Worm (Caenorhabditis elegans) whole organism, young adult: Measurements from ENCODE around the gene str-5.

Experiments
- C17E4.6 ChIP-seq: fragments of 200-800 bp; sonication (Bioruptor generic); IDR thresholded peaks from 2 replicates; pipeline ENCODE4 v1.3.6; 2022; ENCODE audit warnings: missing genetic modification reagents, missing genetic modification characterization, missing compliant biosample characterization
- F23B12.7 ChIP-seq: sonication (generic microtip); optimal IDR thresholded peaks from 2 replicates; lab custom pipeline; 2017; ENCODE audit warnings: missing genetic modification characterization, mild to moderate bottlenecking, missing compliant biosample characterization, antibody characterized with exemption, moderate library complexity; ENCODE audit not compliant: insufficient read depth
- K12H6.12 ChIP-seq: fragments of 200-800 bp; sonication (Bioruptor generic); optimal IDR thresholded peaks from 2 replicates; lab custom pipeline; 2018; ENCODE audit warnings: mild to moderate bottlenecking, missing genetic modification characterization, missing compliant biosample characterization
- T07F8.4 ChIP-seq: sonication (generic microtip); optimal IDR thresholded peaks from 2 replicates; lab custom pipeline; 2016; ENCODE audit warnings: mild to moderate bottlenecking, missing genetic modification characterization, moderate library complexity, missing compliant biosample characterization
- attf-5 ChIP-seq: fragments of 200-800 bp; sonication (Bioruptor generic); optimal IDR thresholded peaks from 2 replicates; lab custom pipeline; 2018; ENCODE audit warnings: mild to moderate bottlenecking, missing genetic modification characterization, missing compliant biosample characterization
- ceh-91 ChIP-seq: fragments of 200-800 bp; sonication (Bioruptor generic); IDR thresholded peaks from 2 replicates; pipeline ENCODE4 v1.3.6; 2022; ENCODE audit warnings: missing genetic modification reagents, missing genetic modification characterization, missing compliant biosample characterization
- efl-1 ChIP-seq: fragments of 150-350 bp; optimal IDR thresholded peaks from 2 replicates; lab custom pipeline; 2014; ENCODE audit warnings: missing biosample characterization, missing genetic modification reagents, missing genetic modification characterization
- pha-4 ChIP-seq: fragments of 150-350 bp; sonication (generic microtip); optimal IDR thresholded peaks from 2 replicates; lab custom pipeline; 2014; ENCODE audit warnings: missing biosample characterization, missing genetic modification reagents, missing genetic modification characterization
- sdz-38 ChIP-seq: sonication (generic microtip); optimal IDR thresholded peaks from 2 replicates; lab custom pipeline; 2016; ENCODE audit warnings: missing genotype, missing genetic modification characterization, missing compliant biosample characterization
- snpc-4 ChIP-seq, 5 experiments: fragments of 150-350 bp in 1 of 5; sonication (generic microtip) in 4 of 5; optimal IDR thresholded peaks; 2 replicates each; lab custom pipeline; 2014 to 2018; ENCODE audit warnings: missing genetic modification characterization in 5 of 5, missing biosample characterization in 3 of 5, antibody characterized with exemption in 2 of 5, mild to moderate bottlenecking in 2 of 5, missing compliant biosample characterization in 2 of 5, missing genotype in 2 of 5, moderate library complexity in 2 of 5, missing genetic modification reagents in 1 of 5
- unc-62 ChIP-seq: fragments of 150-350 bp; optimal IDR thresholded peaks from 2 replicates; lab custom pipeline; 2014; ENCODE audit warnings: missing biosample characterization, missing genetic modification reagents, missing genetic modification characterization
- xnd-1 ChIP-seq: sonication (generic microtip); optimal IDR thresholded peaks from 2 replicates; lab custom pipeline; 2016; ENCODE audit warnings: missing genotype, missing genetic modification reagents, missing genetic modification characterization, missing compliant biosample characterization
- ztf-25 ChIP-seq: fragments of 200-800 bp; sonication (Bioruptor generic); IDR thresholded peaks from 2 replicates; pipeline ENCODE4 v1.3.6; 2022; ENCODE audit warnings: missing genetic modification reagents, missing genetic modification characterization, missing compliant biosample characterization
- ztf-6 ChIP-seq: fragments of 200-800 bp; sonication (Bioruptor generic); IDR thresholded peaks from 2 replicates; pipeline ENCODE4 v1.3.6; 2022; ENCODE audit warnings: missing genetic modification reagents, missing genetic modification characterization, missing compliant biosample characterization

DNA sequence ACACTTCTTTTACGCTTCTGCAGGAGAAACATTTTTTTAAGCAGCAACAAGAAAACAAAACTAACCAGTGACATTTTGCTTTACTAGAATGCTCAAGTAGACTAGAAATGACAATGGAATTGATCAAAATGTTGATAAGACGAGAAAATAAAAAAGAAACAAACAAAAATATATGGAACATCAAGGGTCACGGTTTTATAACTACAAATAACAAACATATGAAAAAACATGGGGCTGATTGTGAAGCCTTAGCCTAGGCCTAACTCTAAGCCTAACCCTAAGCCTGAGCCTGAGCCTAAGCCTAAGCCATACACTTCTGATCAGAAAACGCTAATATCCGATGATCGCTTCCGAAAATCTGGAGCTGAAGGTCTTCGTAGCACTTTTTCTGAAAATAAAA is 22.6 kb upstream of the str-5 start, which contains the start of gene Y6E2A.10:
- no peak for TF ChIP-seq ceh-91 (GFP tag; lab: Robert Waterston, UW)
- TF ChIP-seq T07F8.4 (tag; lab: Kevin White, UChicago) = no peak
- no peak for TF ChIP-seq snpc-4 (GFP tag; optimal IDR thresholded peaks at IDR 0.05; lab: Kevin White, UChicago)
- TF ChIP-seq snpc-4 (tag; optimal IDR thresholded peaks at IDR 0.05; lab: Kevin White, UChicago) = no peak
- TF ChIP-seq xnd-1 (tag; lab: Kevin White, UChicago) = no peak
- no peak for TF ChIP-seq pha-4
- TF ChIP-seq unc-62 = no peak
- no peak for TF ChIP-seq attf-5 (GFP tag; lab: Kevin White, UChicago)
- TF ChIP-seq ztf-6 (GFP tag; lab: Robert Waterston, UW) = no peak
- TF ChIP-seq K12H6.12 (tag; lab: Kevin White, UChicago) = no peak
- no peak for TF ChIP-seq efl-1
- no peak for TF ChIP-seq F23B12.7 (tag; lab: Kevin White, UChicago)
- TF ChIP-seq ztf-25 = no peak
- TF ChIP-seq sdz-38 = no peak
- no peak for TF ChIP-seq C17E4.6 (GFP tag; lab: Robert Waterston, UW)
